Worm (Caenorhabditis elegans) whole organism, young adult: ENCODE results near the gene mans-4.

Experiments
- F33H1.4 ChIP-seq: fragments of 200-800 bp; sonication (Bioruptor generic); IDR thresholded peaks from 2 replicates; pipeline ENCODE4 v1.3.6; 2022; ENCODE audit warnings: missing genetic modification reagents, missing genetic modification characterization, missing compliant biosample characterization
- F52B5.7 ChIP-seq: sonication (generic microtip); optimal IDR thresholded peaks from 2 replicates; lab custom pipeline; 2016; ENCODE audit warnings: mild to moderate bottlenecking, missing genetic modification characterization, missing compliant biosample characterization
- F57C9.4 ChIP-seq: sonication (generic microtip); optimal IDR thresholded peaks from 2 replicates; lab custom pipeline; 2017; ENCODE audit warnings: mild to moderate bottlenecking, missing genetic modification characterization, missing compliant biosample characterization
- ama-1 ChIP-seq, 3 experiments: fragments of 150-350 bp in 1 of 3; sonication (generic microtip) in 2 of 3; optimal IDR thresholded peaks; 2 replicates each; lab custom pipeline; 2014 to 2018; ENCODE audit warnings: missing biosample characterization in 2 of 3, missing genetic modification characterization in 2 of 3, missing genetic modification reagents in 2 of 3
- cebp-2 ChIP-seq: fragments of 200-800 bp; sonication (Bioruptor generic); IDR thresholded peaks from 2 replicates; pipeline ENCODE4 v1.3.6; 2022; ENCODE audit warnings: missing genetic modification characterization, missing compliant biosample characterization
- dpff-1 ChIP-seq: sonication (generic microtip); optimal IDR thresholded peaks from 2 replicates; lab custom pipeline; 2017; ENCODE audit warnings: mild to moderate bottlenecking, missing genetic modification characterization, missing compliant biosample characterization
- dpl-1 ChIP-seq: fragments of 150-350 bp; optimal IDR thresholded peaks from 2 replicates; lab custom pipeline; 2014; ENCODE audit warnings: missing biosample characterization, missing genetic modification reagents, missing genetic modification characterization
- egl-18 ChIP-seq: fragments of 200-800 bp; sonication (Bioruptor generic); IDR thresholded peaks from 2 replicates; pipeline ENCODE4 v1.3.6; 2022; ENCODE audit warnings: missing genetic modification reagents, missing genetic modification characterization, missing compliant biosample characterization
- mcd-1 ChIP-seq: fragments of 200-800 bp; sonication (Bioruptor generic); IDR thresholded peaks from 2 replicates; pipeline ENCODE4 v1.3.6; 2022; ENCODE audit warnings: missing genetic modification reagents, missing genetic modification characterization, missing compliant biosample characterization
- pha-4 ChIP-seq: fragments of 150-350 bp; sonication (generic microtip); optimal IDR thresholded peaks from 2 replicates; lab custom pipeline; 2014; ENCODE audit warnings: missing biosample characterization, missing genetic modification reagents, missing genetic modification characterization
- rpc-1 ChIP-seq, 2 experiments: fragments of 150-350 bp in 1 of 2; sonication (generic microtip) in 1 of 2; optimal IDR thresholded peaks; 2 replicates each; lab custom pipeline; 2014 to 2018; ENCODE audit warnings: missing biosample characterization in 1 of 2, missing genetic modification characterization in 1 of 2, missing genetic modification reagents in 1 of 2, missing genotype in 1 of 2
- snpc-3.4 ChIP-seq: sonication (generic microtip); optimal IDR thresholded peaks from 2 replicates; lab custom pipeline; 2017; ENCODE audit warnings: missing genetic modification characterization, mild to moderate bottlenecking, missing compliant biosample characterization, antibody characterized with exemption, moderate library complexity, missing genotype, missing genetic modification reagents
- snpc-4 ChIP-seq, 5 experiments: fragments of 150-350 bp in 1 of 5; sonication (generic microtip) in 4 of 5; optimal IDR thresholded peaks; 2 replicates each; lab custom pipeline; 2014 to 2018; ENCODE audit warnings: missing genetic modification characterization in 5 of 5, missing biosample characterization in 3 of 5, antibody characterized with exemption in 2 of 5, mild to moderate bottlenecking in 2 of 5, missing compliant biosample characterization in 2 of 5, missing genotype in 2 of 5, moderate library complexity in 2 of 5, missing genetic modification reagents in 1 of 5
- ztf-26 ChIP-seq: sonication (generic microtip); optimal IDR thresholded peaks from 2 replicates; lab custom pipeline; 2017; ENCODE audit warnings: missing genetic modification characterization, missing compliant biosample characterization

DNA sequence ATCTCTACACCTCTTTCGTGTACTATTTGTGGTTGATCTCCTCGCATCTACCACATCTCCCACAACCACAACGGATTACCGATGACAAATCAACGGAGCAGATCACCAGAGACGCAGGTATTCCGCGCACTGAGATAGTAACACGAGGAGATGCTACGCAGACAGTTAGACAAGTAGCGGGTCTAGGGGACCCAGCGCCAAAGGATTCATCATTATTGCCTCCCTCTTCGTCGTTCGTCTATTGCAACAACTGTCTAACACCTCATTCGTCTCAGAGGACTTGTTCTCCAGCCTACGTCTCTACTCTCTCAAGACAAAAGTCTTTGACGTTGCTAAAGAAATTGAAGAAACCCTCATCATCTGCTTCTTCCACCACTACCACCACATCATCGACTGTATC lies 43.2 kb upstream of the mans-4 start:
- no peak for TF ChIP-seq snpc-4 (GFP tag; optimal IDR thresholded peaks at IDR 0.05; lab: Kevin White, UChicago)
- no peak for TF ChIP-seq snpc-4 (tag; optimal IDR thresholded peaks at IDR 0.05; lab: Kevin White, UChicago)
- TF ChIP-seq ztf-26, result no peak
- no peak for TF ChIP-seq dpl-1
- TF ChIP-seq mcd-1, result 0 out of 2 replicates have a peak, but pooled peaks have one; percentile 20
- TF ChIP-seq rpc-1 (optimal IDR thresholded peaks at IDR 0.05; lab: Kevin White, UChicago), result no peak
- TF ChIP-seq rpc-1 (tag; optimal IDR thresholded peaks at IDR 0.05; lab: Kevin White, UChicago), result no peak
- TF ChIP-seq dpff-1, result no peak
- TF ChIP-seq F33H1.4 (GFP tag; lab: Robert Waterston, UW), result no peak
- no peak for TF ChIP-seq pha-4 (tag; lab: Kevin White, UChicago)
- TF ChIP-seq egl-18, result no peak
- TF ChIP-seq cebp-2 (GFP tag; lab: Robert Waterston, UW), result no peak
- no peak for TF ChIP-seq snpc-3.4
- no peak for TF ChIP-seq F52B5.7 (tag; lab: Kevin White, UChicago)
- TF ChIP-seq F57C9.4 (tag; lab: Kevin White, UChicago), result no peak
- no peak for TF ChIP-seq ama-1 (optimal IDR thresholded peaks at IDR 0.05; lab: Kevin White, UChicago)
- no peak for TF ChIP-seq ama-1 (GFP tag; optimal IDR thresholded peaks at IDR 0.05; lab: Kevin White, UChicago)
